Fruit fly (Drosophila melanogaster): ENCODE measurements around the gene Afti.
A peak's percentile ranks its signal among the peaks of the same experiment; 100 is the strongest.

Gene Afti

dm6 chr3R:14363172-14363571, 36.7 kb upstream of the Afti start (continued):
- TF ChIP-seq zfh1 (GFP tag; IDR thresholded peaks at IDR 0.05) (0 out of 3 replicates have a peak, but pooled peaks have one; percentile 6), CG6254 (GFP tag; optimal IDR thresholded peaks at IDR 0.05) (no peak)

- TF ChIP-seq stwl (tag; optimal IDR thresholded peaks at IDR 0.05) (peak; percentile 12), BEAF-32 (GFP tag; optimal IDR thresholded peaks at IDR 0.05) (no peak), H15 (GFP tag; IDR thresholded peaks at IDR 0.05) (no peak), CG12659 (GFP tag; optimal IDR thresholded peaks at IDR 0.05) (peak; percentile 4), Oaz (GFP tag; IDR thresholded peaks at IDR 0.05) (no peak), Bteb2 (GFP tag; optimal IDR thresholded peaks at IDR 0.05) (no peak), gem (tag; optimal IDR thresholded peaks at IDR 0.05) (no peak), Six4 (GFP tag; optimal IDR thresholded peaks at IDR 0.05) (no peak), CG1233 (GFP tag; optimal IDR thresholded peaks at IDR 0.05) (peak; percentile 18), CG6175 (GFP tag; IDR thresholded peaks at IDR 0.05) (peak; percentile 48; the same call in 1 of the 3 replicates), sug (tag; optimal IDR thresholded peaks at IDR 0.05) (peak; percentile 75), CG8281 (tag; optimal IDR thresholded peaks at IDR 0.05) (peak; percentile 100), toy (GFP tag; IDR thresholded peaks at IDR 0.05) (no peak), luna (GFP tag; optimal IDR thresholded peaks at IDR 0.05) (peak; percentile 12), CG4820 (GFP tag; optimal IDR thresholded peaks at IDR 0.05) (no peak), CG4282 (GFP tag; optimal IDR thresholded peaks at IDR 0.05) (no peak), E2f2 (GFP tag; IDR thresholded peaks at IDR 0.05) (peak; percentile 87), dmrt11E (tag; optimal IDR thresholded peaks at IDR 0.05) (no peak), grau (tag; optimal IDR thresholded peaks at IDR 0.05) (peak; percentile 9), jigr1 (GFP tag; IDR thresholded peaks at IDR 0.05) (no peak), usp (GFP tag; optimal IDR thresholded peaks at IDR 0.05) (no peak), CG31388 (GFP tag; optimal IDR thresholded peaks at IDR 0.05) (no peak), Fer1 (GFP tag; optimal IDR thresholded peaks at IDR 0.05) (peak; percentile 41), Hr78 (GFP tag; optimal IDR thresholded peaks at IDR 0.05) (peak in 1 of 2 experiments; percentile 42), CG8924 (tag; optimal IDR thresholded peaks at IDR 0.05) (no peak), aop (GFP tag; IDR thresholded peaks at IDR 0.05) (no peak), vvl (GFP tag; IDR thresholded peaks at IDR 0.05) (0 out of 2 replicates have a peak, but pooled peaks have one; percentile 34), CG2712 (tag; optimal IDR thresholded peaks at IDR 0.05) (peak; percentile 3), fd102C (GFP tag; optimal IDR thresholded peaks at IDR 0.05) (no peak), ase (GFP tag; IDR thresholded peaks at IDR 0.05) (no peak), CG2120 (GFP tag; optimal IDR thresholded peaks at IDR 0.05) (peak; percentile 21), Pdp1 (GFP tag; optimal IDR thresholded peaks at IDR 0.05) (peak; percentile 22 to 62), Lim3 (GFP tag; IDR thresholded peaks at IDR 0.05) (peak; percentile 17; the same call in 1 of the 2 replicates), CG15514 (GFP tag; optimal IDR thresholded peaks at IDR 0.05) (peak; percentile 22), chif (GFP tag; optimal IDR thresholded peaks at IDR 0.05) (no peak), CG10274 (GFP tag; optimal IDR thresholded peaks at IDR 0.05) (no peak), CG17912 (GFP tag; optimal IDR thresholded peaks at IDR 0.05) (peak; percentile 7), CG10543 (GFP tag; optimal IDR thresholded peaks at IDR 0.05) (peak; percentile 70), Hey (tag; optimal IDR thresholded peaks at IDR 0.05) (peak; percentile 100), CG7745 (tag; optimal IDR thresholded peaks at IDR 0.05) (peak; percentile 47), crp (GFP tag; optimal IDR thresholded peaks at IDR 0.05) (peak in 1 of 2 experiments; percentile 86), GATAe (GFP tag; conservative IDR thresholded peaks at IDR 0.05) (peak; percentile 75), CG1529 (GFP tag; optimal IDR thresholded peaks at IDR 0.05) (peak; percentile 7), CG2678 (tag; optimal IDR thresholded peaks at IDR 0.05) (peak; percentile 39), CTCF (GFP tag; optimal IDR thresholded peaks at IDR 0.05) (peak; percentile 35), CG1647 (GFP tag; optimal IDR thresholded peaks at IDR 0.05) (no peak), CG12104 (GFP tag; optimal IDR thresholded peaks at IDR 0.05) (no peak)
Measured at dm6 chr3R:14361741-14362232, 35.3 kb upstream of the Afti start, which contains the start of gene Dnaaf5. Gene Dnaaf5 (minus strand): TSS chr3R:14361786.

Data from whole organism, embryonic.